Fruit fly (Drosophila melanogaster) whole organism, embryonic: ENCODE data around the gene Tpst.

ENCODE experiments used
- BEAF-32 ChIP-seq: fragments of 200-800 bp; sonication (Bioruptor generic); optimal IDR thresholded peaks from 3 replicates; lab custom pipeline; 2017; ENCODE audit warnings: missing biosample characterization, missing genetic modification characterization, mild to moderate bottlenecking, moderate library complexity, missing genetic modification reagents
- CG10147 ChIP-seq: fragments of 200-800 bp; sonication (Bioruptor generic); optimal IDR thresholded peaks from 2 replicates; lab custom pipeline; 2019; ENCODE audit warnings: missing biosample characterization, mild to moderate bottlenecking, missing genetic modification characterization, moderate library complexity
- CG10267 ChIP-seq: fragments of 200-800 bp; sonication (Bioruptor generic); optimal IDR thresholded peaks from 2 replicates; lab custom pipeline; 2018; ENCODE audit warnings: missing biosample characterization, mild to moderate bottlenecking, missing genetic modification characterization, moderate library complexity
- CG10543 ChIP-seq: fragments of 200-800 bp; sonication (Bioruptor generic); optimal IDR thresholded peaks from 3 replicates; lab custom pipeline; 2017; ENCODE audit warnings: missing biosample characterization, mild to moderate bottlenecking, missing genetic modification characterization, moderate library complexity
- CG12104 ChIP-seq: fragments of 200-800 bp; sonication (Bioruptor generic); optimal IDR thresholded peaks from 3 replicates; lab custom pipeline; 2016; ENCODE audit warnings: missing biosample characterization, missing genetic modification characterization
- CG12659 ChIP-seq: fragments of 200-800 bp; sonication (Bioruptor generic); optimal IDR thresholded peaks from 3 replicates; lab custom pipeline; 2017; ENCODE audit warnings: mild to moderate bottlenecking, missing biosample characterization, missing genetic modification reagents, missing genetic modification characterization
- CG12769 ChIP-seq: fragments of 200-800 bp; sonication (Bioruptor generic); optimal IDR thresholded peaks from 2 replicates; lab custom pipeline; 2019; ENCODE audit warnings: missing biosample characterization, mild to moderate bottlenecking, missing genetic modification characterization, moderate library complexity
- CG16813 ChIP-seq: fragments of 200-800 bp; sonication (Bioruptor generic); IDR thresholded peaks from 3 replicates; pipeline ENCODE4 v1.3.6; 2022; ENCODE audit warnings: missing biosample characterization, missing genetic modification characterization; ENCODE audit not compliant: partially characterized antibody
- CG2116 ChIP-seq: fragments of 200-800 bp; sonication (Bioruptor generic); optimal IDR thresholded peaks from 3 replicates; lab custom pipeline; 2018; ENCODE audit warnings: missing biosample characterization, mild to moderate bottlenecking, missing genetic modification characterization
- CG3065 ChIP-seq: fragments of 200-800 bp; sonication (Bioruptor generic); optimal IDR thresholded peaks from 2 replicates; lab custom pipeline; 2016; ENCODE audit warnings: missing biosample characterization, missing genetic modification characterization
- CG33557 ChIP-seq: fragments of 200-800 bp; sonication (Bioruptor generic); optimal IDR thresholded peaks from 2 replicates; lab custom pipeline; 2019; ENCODE audit warnings: missing biosample characterization, mild to moderate bottlenecking, missing genetic modification characterization, moderate library complexity
- CG4617 ChIP-seq: fragments of 200-800 bp; sonication (Bioruptor generic); optimal IDR thresholded peaks from 3 replicates; lab custom pipeline; 2016; ENCODE audit warnings: missing biosample characterization, missing genetic modification characterization, borderline replicate concordance
- CG6765 ChIP-seq: fragments of 200-800 bp; sonication (Bioruptor generic); optimal IDR thresholded peaks from 3 replicates; lab custom pipeline; 2017; ENCODE audit warnings: missing biosample characterization, mild to moderate bottlenecking, missing genetic modification characterization
- CG6791 ChIP-seq: fragments of 200-800 bp; sonication (Bioruptor generic); IDR thresholded peaks from 3 replicates; pipeline ENCODE4 v1.3.6; 2022; ENCODE audit warnings: missing biosample characterization, missing genetic modification characterization; ENCODE audit not compliant: partially characterized antibody
- CG7786 ChIP-seq: fragments of 200-800 bp; sonication (Bioruptor generic); optimal IDR thresholded peaks from 2 replicates; lab custom pipeline; 2016; ENCODE audit warnings: missing biosample characterization, missing genetic modification characterization
- CG7963 ChIP-seq: fragments of 200-800 bp; sonication (Bioruptor generic); IDR thresholded peaks from 3 replicates; pipeline ENCODE4 v1.3.6; 2022; ENCODE audit warnings: missing biosample characterization, missing genetic modification characterization; ENCODE audit not compliant: partially characterized antibody
- CTCF ChIP-seq: fragments of 200-800 bp; sonication (Bioruptor generic); optimal IDR thresholded peaks from 2 replicates; lab custom pipeline; 2017; ENCODE audit warnings: missing biosample characterization, mild to moderate bottlenecking, missing genetic modification characterization, moderate library complexity
- Chrac-16 ChIP-seq: fragments of 200-800 bp; sonication (Bioruptor generic); optimal IDR thresholded peaks from 3 replicates; lab custom pipeline; 2016; ENCODE audit warnings: missing biosample characterization, missing genetic modification characterization
- Deaf1 ChIP-seq: fragments of 200-800 bp; optimal IDR thresholded peaks from 3 replicates; lab custom pipeline; 2019; ENCODE audit warnings: missing biosample characterization, mild to moderate bottlenecking, missing genetic modification characterization, moderate library complexity
- Dll ChIP-seq: fragments of 200-800 bp; sonication (Bioruptor generic); IDR thresholded peaks from 4 replicates; pipeline ENCODE4 v1.3.6; 2022; ENCODE audit warnings: missing biosample characterization, missing genetic modification characterization; ENCODE audit not compliant: partially characterized antibody
- Dp ChIP-seq: fragments of 200-800 bp; sonication (Bioruptor generic); optimal IDR thresholded peaks from 2 replicates; lab custom pipeline; 2018; ENCODE audit warnings: missing biosample characterization, mild to moderate bottlenecking, missing genetic modification characterization, moderate library complexity
- Dref ChIP-seq: fragments of 200-800 bp; sonication (Bioruptor generic); IDR thresholded peaks from 2 replicates; pipeline ENCODE4 v1.3.6; 2022; ENCODE audit warnings: missing biosample characterization, missing genetic modification characterization
- HLH4C ChIP-seq: fragments of 200-800 bp; sonication (Bioruptor generic); IDR thresholded peaks from 3 replicates; pipeline ENCODE4 v1.3.6; 2022; ENCODE audit warnings: missing biosample characterization, missing genetic modification characterization; ENCODE audit not compliant: partially characterized antibody
- HLHmδ ChIP-seq: fragments of 200-800 bp; sonication (Bioruptor generic); optimal IDR thresholded peaks from 2 replicates; lab custom pipeline; 2018; ENCODE audit warnings: missing biosample characterization, mild to moderate bottlenecking, missing genetic modification characterization, moderate library complexity
- MBD-R2 ChIP-seq: fragments of 200-800 bp; sonication (Bioruptor generic); IDR thresholded peaks from 2 replicates; pipeline ENCODE4 v1.3.6; 2022; ENCODE audit warnings: missing biosample characterization, missing genetic modification characterization
- MESR4 ChIP-seq: fragments of 200-800 bp; sonication (Bioruptor generic); optimal IDR thresholded peaks from 2 replicates; lab custom pipeline; 2018; ENCODE audit warnings: missing biosample characterization, mild to moderate bottlenecking, missing genetic modification characterization, moderate library complexity
- Scr ChIP-seq: fragments of 200-800 bp; sonication (Bioruptor generic); IDR thresholded peaks from 2 replicates; pipeline ENCODE4 v1.3.6; 2022; ENCODE audit warnings: missing biosample characterization, missing genetic modification characterization; ENCODE audit not compliant: partially characterized antibody
- amos ChIP-seq: fragments of 200-800 bp; sonication (Bioruptor generic); IDR thresholded peaks from 2 replicates; pipeline ENCODE4 v1.3.6; 2022; ENCODE audit warnings: missing biosample characterization, missing genetic modification characterization; ENCODE audit not compliant: partially characterized antibody
- aop ChIP-seq: fragments of 200-800 bp; sonication (Bioruptor generic); IDR thresholded peaks from 2 replicates; pipeline ENCODE4 v1.3.6; 2022; ENCODE audit warnings: missing biosample characterization, missing genetic modification characterization
- ap ChIP-seq: fragments of 200-800 bp; sonication (Bioruptor generic); IDR thresholded peaks from 2 replicates; pipeline ENCODE4 v1.3.6; 2022; ENCODE audit warnings: missing biosample characterization, missing genetic modification characterization
- chinmo ChIP-seq: fragments of 200-800 bp; sonication (Bioruptor generic); IDR thresholded peaks from 4 replicates; pipeline ENCODE4 v1.3.6; 2022; ENCODE audit warnings: missing biosample characterization, missing genetic modification characterization; ENCODE audit not compliant: partially characterized antibody
- danr ChIP-seq: fragments of 200-800 bp; sonication (Bioruptor generic); IDR thresholded peaks from 2 replicates; pipeline ENCODE4 v1.3.6; 2022; ENCODE audit warnings: missing biosample characterization, missing genetic modification characterization
- dmrt99B ChIP-seq: fragments of 200-800 bp; sonication (Bioruptor generic); optimal IDR thresholded peaks from 2 replicates; lab custom pipeline; 2018; ENCODE audit warnings: missing biosample characterization, mild to moderate bottlenecking, missing genetic modification characterization, moderate library complexity
- kni ChIP-seq: fragments of 200-800 bp; sonication (Bioruptor generic); optimal IDR thresholded peaks from 3 replicates; lab custom pipeline; 2017; ENCODE audit warnings: mild to moderate bottlenecking, missing biosample characterization, missing genetic modification reagents, missing genetic modification characterization
- nmo ChIP-seq: fragments of 200-800 bp; sonication (Bioruptor generic); optimal IDR thresholded peaks from 2 replicates; lab custom pipeline; 2018; ENCODE audit warnings: missing biosample characterization, mild to moderate bottlenecking, missing genetic modification characterization, moderate library complexity
- org-1 ChIP-seq: fragments of 200-800 bp; sonication (Bioruptor generic); optimal IDR thresholded peaks from 2 replicates; lab custom pipeline; 2017; ENCODE audit warnings: missing biosample characterization, missing genetic modification characterization
- sd ChIP-seq: fragments of 200-800 bp; sonication (Bioruptor generic); optimal IDR thresholded peaks from 3 replicates; lab custom pipeline; 2018; ENCODE audit warnings: missing biosample characterization, mild to moderate bottlenecking, missing genetic modification characterization, moderate library complexity
- sens ChIP-seq: fragments of 200-800 bp; sonication (Bioruptor generic); peaks from one replicate; lab custom pipeline; 2016; ENCODE audit warnings: missing biosample characterization, missing genetic modification characterization
- sisA ChIP-seq: fragments of 200-800 bp; sonication (Bioruptor generic); IDR thresholded peaks from 2 replicates; pipeline ENCODE4 v1.3.6; 2022; ENCODE audit warnings: missing biosample characterization, missing genetic modification characterization
- sr ChIP-seq: fragments of 200-800 bp; sonication (Bioruptor generic); IDR thresholded peaks from 3 replicates; pipeline ENCODE4 v1.3.6; 2022; ENCODE audit warnings: missing biosample characterization, missing genetic modification characterization
- tin ChIP-seq: fragments of 200-800 bp; sonication (Bioruptor generic); optimal IDR thresholded peaks from 3 replicates; lab custom pipeline; 2016; ENCODE audit warnings: missing biosample characterization, missing genetic modification characterization
- tna ChIP-seq: fragments of 200-800 bp; sonication (Bioruptor generic); IDR thresholded peaks from 2 replicates; pipeline ENCODE4 v1.3.6; 2022; ENCODE audit warnings: missing biosample characterization, missing genetic modification characterization; ENCODE audit not compliant: partially characterized antibody
- trem ChIP-seq: fragments of 200-800 bp; optimal IDR thresholded peaks from 3 replicates; lab custom pipeline; 2019; ENCODE audit warnings: missing biosample characterization, mild to moderate bottlenecking, missing genetic modification characterization, moderate library complexity
- tx ChIP-seq: fragments of 200-800 bp; sonication (Bioruptor generic); optimal IDR thresholded peaks from 2 replicates; lab custom pipeline; 2016; ENCODE audit warnings: missing biosample characterization, missing genetic modification characterization
- usp ChIP-seq: fragments of >200 bp; optimal IDR thresholded peaks from 2 replicates; lab custom pipeline; 2017; ENCODE audit warnings: missing biosample characterization, missing genetic modification characterization
- vnd ChIP-seq: fragments of 200-800 bp; sonication (Bioruptor generic); IDR thresholded peaks from 3 replicates; pipeline ENCODE4 v1.3.6; 2022; ENCODE audit warnings: missing biosample characterization, missing genetic modification characterization; ENCODE audit not compliant: partially characterized antibody

Tpst gene

DNA sequence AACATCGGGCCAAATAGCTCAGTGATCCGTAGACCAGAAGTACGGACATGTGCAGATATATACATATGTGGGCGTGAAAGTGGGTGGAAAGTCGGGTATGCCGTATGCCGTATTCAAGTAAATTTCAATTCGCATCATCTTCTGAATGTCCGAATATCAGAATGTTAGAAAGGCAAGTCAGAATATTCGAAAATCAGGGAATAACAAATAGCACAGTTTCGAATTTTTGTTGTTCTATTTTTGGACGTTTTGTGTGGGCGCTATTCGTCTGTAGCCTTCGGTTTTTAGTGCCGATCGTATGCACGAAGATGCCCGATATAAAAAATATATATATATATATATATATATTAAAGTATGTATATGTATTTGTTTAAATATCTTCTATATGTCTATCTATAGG is 40.9 kb downstream of the Tpst start:
- TF ChIP-seq danr (GFP tag; lab: Robert Waterston, UW) (no peak), sr (GFP tag; lab: Robert Waterston, UW) (peak; percentile 78; the same call in 2 of the 3 replicates), kni (GFP tag; lab: Kevin White, UChicago) (no peak), CG6765 (GFP tag; lab: Kevin White, UChicago) (no peak), CG12769 (tag; lab: Kevin White, UChicago) (peak; percentile 78), HLHmδ (GFP tag; lab: Kevin White, UChicago) (no peak), Deaf1 (tag; lab: Kevin White, UChicago) (peak; percentile 86), org-1 (GFP tag; lab: Kevin White, UChicago) (no peak), tin (GFP tag; lab: Kevin White, UChicago) (no peak), CG33557 (GFP tag; lab: Kevin White, UChicago) (no peak), tx (GFP tag; lab: Kevin White, UChicago) (no peak), dmrt99B (no peak), CG10543 (GFP tag; lab: Kevin White, UChicago) (peak; percentile 8), CG7786 (GFP tag; lab: Kevin White, UChicago) (no peak), nmo (GFP tag; lab: Kevin White, UChicago) (no peak), sd (tag; lab: Kevin White, UChicago) (peak; percentile 64)

DNA sequence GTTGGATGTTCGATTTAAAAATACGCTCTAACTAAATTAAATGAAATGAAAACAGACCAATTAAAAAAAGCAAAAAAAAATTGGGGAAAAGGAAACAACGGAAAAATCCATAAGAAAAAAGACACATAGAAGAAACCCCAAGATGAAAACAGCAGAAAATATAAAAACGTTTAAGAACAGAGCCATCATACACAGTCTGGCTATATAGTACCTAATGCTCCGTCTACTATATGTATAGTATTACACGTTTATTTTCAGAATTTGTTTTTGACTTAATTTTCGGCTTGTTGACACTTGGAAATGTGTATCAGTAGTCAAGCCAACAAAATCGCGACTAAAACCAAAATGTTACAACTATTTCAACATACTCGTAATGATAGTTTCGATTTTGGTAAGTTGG is 41.8 kb downstream of the Tpst start, which contains the start of gene CG11178:
Gene CG11178 (plus strand): TSS at position 301 of the 400 bp plus-strand sequence.
- TF ChIP-seq sens (GFP tag; lab: Kevin White, UChicago) (peak; percentile 36), CG12104 (no peak), CG10147 (GFP tag; lab: Kevin White, UChicago) (no peak)

DNA sequence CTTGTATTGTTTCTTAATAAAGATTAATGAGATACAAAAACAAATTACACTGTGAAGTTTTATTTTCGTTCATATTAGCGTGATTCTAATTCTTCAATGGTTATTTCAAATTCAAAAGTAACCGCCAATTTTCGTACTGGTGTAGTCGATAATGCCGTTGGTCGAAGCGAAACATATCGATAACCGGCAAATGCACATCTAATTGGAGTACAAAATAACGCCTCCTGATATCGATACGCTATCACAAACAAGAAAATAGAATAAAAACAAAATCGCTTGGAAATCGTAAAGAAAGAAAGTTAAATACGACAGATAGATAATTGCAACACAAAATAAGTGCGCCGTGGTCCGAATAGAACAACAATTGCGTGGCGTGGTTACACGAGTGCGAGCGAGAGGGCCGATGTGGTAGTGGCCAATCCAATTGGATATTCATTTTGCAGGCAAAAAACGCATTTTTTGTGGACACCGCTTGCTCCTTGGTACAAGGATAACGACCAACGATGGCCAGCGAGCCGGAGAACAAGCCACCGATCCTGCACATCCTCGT is 42.4 kb downstream of the Tpst start:
- TF ChIP-seq CG2116 (GFP tag; lab: Kevin White, UChicago), result peak; percentile 97
- TF ChIP-seq Dll (GFP tag; lab: Robert Waterston, UW), result peak; percentile 78
- no peak for TF ChIP-seq CG3065 (GFP tag; lab: Kevin White, UChicago)
- TF ChIP-seq Dp, result peak; percentile 86
- TF ChIP-seq usp (GFP tag; lab: Kevin White, UChicago), result no peak
- peak; percentile 78 for TF ChIP-seq Scr (GFP tag; lab: Robert Waterston, UW)
- TF ChIP-seq aop, result no peak
- TF ChIP-seq MBD-R2 (GFP tag; lab: Robert Waterston, UW), result peak; percentile 35; the same call in 1 of the 2 replicates
- peak; percentile 6 for TF ChIP-seq CG10267 (tag; lab: Kevin White, UChicago)
- TF ChIP-seq BEAF-32 (GFP tag; lab: Kevin White, UChicago), result peak; percentile 72
- peak; percentile 63 for TF ChIP-seq tna
- 0 out of 4 replicates have a peak, but pooled peaks have one; percentile 43 for TF ChIP-seq chinmo
- TF ChIP-seq Dref (GFP tag; lab: Robert Waterston, UW), result peak; percentile 79
- TF ChIP-seq Chrac-16 (GFP tag; lab: Kevin White, UChicago), result no peak
- TF ChIP-seq MESR4 (GFP tag; lab: Kevin White, UChicago), result peak; percentile 69
- peak; percentile 68 for TF ChIP-seq HLH4C (GFP tag; lab: Robert Waterston, UW)
- peak; percentile 60 for TF ChIP-seq CG16813 (GFP tag; lab: Robert Waterston, UW)
- peak; percentile 0 for TF ChIP-seq CTCF
- TF ChIP-seq amos, result peak; percentile 70; the same call in 1 of the 2 replicates
- TF ChIP-seq ap (GFP tag; lab: Robert Waterston, UW), result no peak
- no peak for TF ChIP-seq sisA
- TF ChIP-seq CG4617 (GFP tag; lab: Kevin White, UChicago), result peak; percentile 70
- TF ChIP-seq CG6791 (GFP tag; lab: Robert Waterston, UW), result peak; percentile 64
- TF ChIP-seq CG12659 (GFP tag; lab: Kevin White, UChicago), result no peak
- TF ChIP-seq trem (tag; lab: Kevin White, UChicago), result peak; percentile 53
- peak; percentile 57; the same call in 2 of the 3 replicates for TF ChIP-seq CG7963 (GFP tag; lab: Robert Waterston, UW)
- TF ChIP-seq vnd (GFP tag; lab: Robert Waterston, UW), result peak; percentile 59; the same call in 1 of the 3 replicates
